In the genomic region with DNA sequence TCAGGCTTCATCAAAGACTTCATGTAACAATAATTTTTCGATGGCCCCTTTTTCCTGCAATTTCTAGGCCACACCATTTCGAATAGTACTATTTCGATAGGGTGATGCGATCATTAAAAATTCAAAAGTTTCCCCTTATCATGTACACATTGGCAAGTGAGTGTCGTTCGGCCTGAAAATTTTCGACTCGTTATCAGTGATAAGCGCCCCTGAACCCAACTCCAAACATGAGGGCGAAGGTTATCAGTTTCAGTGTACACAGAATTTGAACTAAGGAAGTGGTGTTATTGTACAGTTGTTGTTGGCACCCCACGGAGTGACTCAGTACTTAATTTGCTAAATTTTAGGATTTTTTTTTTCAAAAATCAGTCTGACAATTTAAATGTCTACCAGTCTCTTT, we compare ENCODE assay signal across 6 worm cellular contexts.
TF ChIP-seq lines count a peak whose summit lies in the region.

No protein-coding gene starts in this region.

TF ChIP-seq in whole organism, L1 larva, 84 proteins besides CTCF, POLR2A, EP300 and RAD21:
- TF ChIP-seq lin-35 (GFP tag; optimal IDR thresholded peaks at IDR 0.05; lab: Kevin White, UChicago) (peak in 1 of 2 experiments; percentile 25), unc-130 (tag; optimal IDR thresholded peaks at IDR 0.05; lab: Kevin White, UChicago) (no peak), elt-2 (tag; optimal IDR thresholded peaks at IDR 0.05; lab: Kevin White, UChicago) (peak; percentile 92), pqm-1 (tag; optimal IDR thresholded peaks at IDR 0.05; lab: Kevin White, UChicago) (peak; percentile 77), jun-1 (tag; optimal IDR thresholded peaks at IDR 0.05; lab: Kevin White, UChicago) (peak; percentile 20)

TF ChIP-seq in whole organism, L2 larva, 48 proteins besides CTCF, POLR2A, EP300 and RAD21:
- TF ChIP-seq nhr-25 (tag; optimal IDR thresholded peaks at IDR 0.05; lab: Kevin White, UChicago) = no peak
- TF ChIP-seq sma-3 (GFP tag; optimal IDR thresholded peaks at IDR 0.05; lab: Kevin White, UChicago) = peak; percentile 6
- peak; percentile 48 for TF ChIP-seq F13H6.1 (tag; optimal IDR thresholded peaks at IDR 0.05; lab: Kevin White, UChicago)
- peak; percentile 96 for TF ChIP-seq fos-1 (tag; optimal IDR thresholded peaks at IDR 0.05; lab: Kevin White, UChicago)
- TF ChIP-seq nhr-21 (tag; optimal IDR thresholded peaks at IDR 0.05; lab: Kevin White, UChicago) = no peak
- peak; percentile 66 for TF ChIP-seq sma-9 (GFP tag; optimal IDR thresholded peaks at IDR 0.05; lab: Kevin White, UChicago)
- no peak for TF ChIP-seq sma-9 (tag; optimal IDR thresholded peaks at IDR 0.05; lab: Kevin White, UChicago)

TF ChIP-seq in whole organism, L3 larva, 47 proteins besides CTCF, POLR2A, EP300 and RAD21:
- TF ChIP-seq fkh-10 (GFP tag; optimal IDR thresholded peaks at IDR 0.05; lab: Kevin White, UChicago) = no peak
- TF ChIP-seq nhr-43 (tag; optimal IDR thresholded peaks at IDR 0.05; lab: Kevin White, UChicago; ENCODE audit: poor library complexity, severe bottlenecking) = no peak
- TF ChIP-seq pha-4 (tag; optimal IDR thresholded peaks at IDR 0.05; lab: Kevin White, UChicago) = peak; percentile 62
- no peak for TF ChIP-seq nhr-67 (tag; optimal IDR thresholded peaks at IDR 0.05; lab: Kevin White, UChicago)
- no peak for TF ChIP-seq egl-27 (tag; optimal IDR thresholded peaks at IDR 0.05; lab: Kevin White, UChicago)
- TF ChIP-seq tbx-2 (tag; optimal IDR thresholded peaks at IDR 0.05; lab: Kevin White, UChicago) = no peak
- no peak for TF ChIP-seq sea-2 (GFP tag; optimal IDR thresholded peaks at IDR 0.05; lab: Kevin White, UChicago)
- no peak for TF ChIP-seq ztf-11 (tag; optimal IDR thresholded peaks at IDR 0.05; lab: Kevin White, UChicago)
- TF ChIP-seq eor-1 (tag; optimal IDR thresholded peaks at IDR 0.05; lab: Kevin White, UChicago) = no peak
- peak; percentile 97 for TF ChIP-seq elt-2 (tag; optimal IDR thresholded peaks at IDR 0.05; lab: Kevin White, UChicago)
- TF ChIP-seq jun-1 (tag; optimal IDR thresholded peaks at IDR 0.05; lab: Kevin White, UChicago) = peak; percentile 37
- peak; percentile 84 for TF ChIP-seq pqm-1 (tag; optimal IDR thresholded peaks at IDR 0.05; lab: Kevin White, UChicago)

TF ChIP-seq in whole organism, L4 larva, 104 proteins besides CTCF, POLR2A, EP300 and RAD21:
- TF ChIP-seq php-3 (GFP tag; IDR thresholded peaks at IDR 0.05; lab: Robert Waterston, UW) (peak; percentile 19; the same call in 1 of the 2 replicates), nhr-77 (tag; optimal IDR thresholded peaks at IDR 0.05; lab: Kevin White, UChicago) (peak; percentile 72), duxl-1 (tag; optimal IDR thresholded peaks at IDR 0.05; lab: Kevin White, UChicago; ENCODE audit: poor library complexity) (no peak), daf-16 (GFP tag; optimal IDR thresholded peaks at IDR 0.05; lab: Kevin White, UChicago) (no peak), daf-16 (tag; optimal IDR thresholded peaks at IDR 0.05; lab: Kevin White, UChicago) (peak; percentile 93), pqm-1 (tag; optimal IDR thresholded peaks at IDR 0.05; lab: Kevin White, UChicago) (peak; percentile 99), dve-1 (tag; optimal IDR thresholded peaks at IDR 0.05; lab: Kevin White, UChicago; ENCODE audit: insufficient read depth) (peak; percentile 73), tra-1 (GFP tag; IDR thresholded peaks at IDR 0.05; lab: Robert Waterston, UW) (0 out of 2 replicates have a peak, but pooled peaks have one; percentile 46), hlh-11 (tag; optimal IDR thresholded peaks at IDR 0.05; lab: Kevin White, UChicago) (peak; percentile 84), nhr-237 (tag; optimal IDR thresholded peaks at IDR 0.05; lab: Kevin White, UChicago) (no peak), nhr-41 (GFP tag; IDR thresholded peaks at IDR 0.05; lab: Robert Waterston, UW) (peak; percentile 100), fkh-10 (GFP tag; optimal IDR thresholded peaks at IDR 0.05; lab: Kevin White, UChicago) (no peak), ZK546.5 (tag; optimal IDR thresholded peaks at IDR 0.05; lab: Kevin White, UChicago) (no peak), nhr-28 (tag; optimal IDR thresholded peaks at IDR 0.05; lab: Kevin White, UChicago) (peak; percentile 91), lin-1 (GFP tag; IDR thresholded peaks at IDR 0.05; lab: Robert Waterston, UW) (peak; percentile 67), dmd-6 (GFP tag; IDR thresholded peaks at IDR 0.05; lab: Robert Waterston, UW) (peak; percentile 86), unc-130 (GFP tag; optimal IDR thresholded peaks at IDR 0.05; lab: Kevin White, UChicago) (no peak), daf-8 (GFP tag; IDR thresholded peaks at IDR 0.05; lab: Robert Waterston, UW) (no peak), unc-62 (GFP tag; optimal IDR thresholded peaks at IDR 0.05 in 1 of 2; lab: Kevin White, UChicago) (peak in 1 of 2 experiments; percentile 94), unc-62 (tag; optimal IDR thresholded peaks at IDR 0.05; lab: Kevin White, UChicago) (no peak)

TF ChIP-seq in whole organism, late embryonic, 69 proteins besides CTCF, POLR2A, EP300 and RAD21:
- TF ChIP-seq elt-2 (tag; optimal IDR thresholded peaks at IDR 0.05; lab: Kevin White, UChicago) = peak; percentile 92
- no peak for TF ChIP-seq ceh-2 (tag; optimal IDR thresholded peaks at IDR 0.05; lab: Kevin White, UChicago)
- TF ChIP-seq rnt-1 (tag; optimal IDR thresholded peaks at IDR 0.05; lab: Kevin White, UChicago) = no peak

TF ChIP-seq in whole organism, young adult, 124 proteins besides CTCF, POLR2A, EP300 and RAD21:
- TF ChIP-seq madf-8 (GFP tag; conservative IDR thresholded peaks at IDR 0.05; lab: Robert Waterston, UW) (no peak), nhr-80 (tag; optimal IDR thresholded peaks at IDR 0.05; lab: Kevin White, UChicago) (peak; percentile 94), mcd-1 (GFP tag; IDR thresholded peaks at IDR 0.05; lab: Robert Waterston, UW) (no peak), dox-1 (GFP tag; IDR thresholded peaks at IDR 0.05; lab: Robert Waterston, UW) (peak; percentile 61; the same call in 1 of the 2 replicates), egrh-3 (GFP tag; IDR thresholded peaks at IDR 0.05; lab: Robert Waterston, UW) (no peak), F33H1.4 (GFP tag; IDR thresholded peaks at IDR 0.05; lab: Robert Waterston, UW) (no peak), ets-4 (GFP tag; optimal IDR thresholded peaks at IDR 0.05; lab: Kevin White, UChicago) (peak; percentile 50)
TF ChIP-seq in whole organism, young adult: peak in this region for 3.
